Fruit fly (Drosophila melanogaster) whole organism, wandering third instar larva: ENCODE measurements around the gene CG14174.

Source experiments
- Abd-B ChIP-seq: fragments of >200 bp; optimal IDR thresholded peaks from 2 replicates; lab custom pipeline; 2017; ENCODE audit warnings: missing biosample characterization, missing genetic modification characterization
- CG32264 ChIP-seq: fragments of 200-800 bp; sonication (Bioruptor generic); optimal IDR thresholded peaks from 2 replicates; lab custom pipeline; 2016; ENCODE audit warnings: missing biosample characterization, missing genetic modification characterization
- CrebA ChIP-seq: fragments of 200-800 bp; sonication (Bioruptor generic); optimal IDR thresholded peaks from 2 replicates; lab custom pipeline; 2016; ENCODE audit warnings: missing biosample characterization, mild to moderate bottlenecking, missing genetic modification characterization, borderline replicate concordance
- Dfd ChIP-seq: fragments of >200 bp; optimal IDR thresholded peaks from 2 replicates; lab custom pipeline; 2017; ENCODE audit warnings: missing biosample characterization, missing genetic modification characterization
- Dif ChIP-seq: fragments of 200-275, 200-300 bp; sonication (Bioruptor generic); optimal IDR thresholded peaks from 2 replicates; lab custom pipeline; 2018; ENCODE audit warnings: missing biosample characterization, missing genetic modification characterization; ENCODE audit not compliant: partially characterized antibody
- GATAd ChIP-seq: sonication (Bioruptor generic); optimal IDR thresholded peaks from 2 replicates; lab custom pipeline; 2016; ENCODE audit warnings: missing biosample characterization, missing genetic modification characterization
- HLH106 ChIP-seq: fragments of 200-800 bp; optimal IDR thresholded peaks from 3 replicates; lab custom pipeline; 2019; ENCODE audit warnings: missing biosample characterization, mild to moderate bottlenecking, missing genetic modification characterization, moderate library complexity
- Hnf4 ChIP-seq: fragments of 200-800 bp; sonication (Bioruptor generic); optimal IDR thresholded peaks from 2 replicates; lab custom pipeline; 2016; ENCODE audit warnings: missing biosample characterization, mild to moderate bottlenecking, missing genetic modification characterization
- Mio ChIP-seq: sonication (Bioruptor generic); optimal IDR thresholded peaks from 2 replicates; lab custom pipeline; 2016; ENCODE audit warnings: missing biosample characterization, missing genetic modification characterization
- Myc ChIP-seq: fragments of >200 bp; optimal IDR thresholded peaks from 2 replicates; lab custom pipeline; 2017
- Rel ChIP-seq, 2 experiments: fragments of 200-800 bp; sonication (Bioruptor generic) in 1 of 2; optimal IDR thresholded peaks; 2 replicates in 1 of 2; 3 replicates in 1 of 2; lab custom pipeline; 2016 to 2019; ENCODE audit warnings: mild to moderate bottlenecking in 2 of 2, missing biosample characterization in 2 of 2, missing genetic modification characterization in 2 of 2, moderate library complexity in 1 of 2
- Sp1 ChIP-seq: fragments of 200-800 bp; sonication (Bioruptor generic); optimal IDR thresholded peaks from 3 replicates; lab custom pipeline; 2019; ENCODE audit warnings: missing biosample characterization, mild to moderate bottlenecking, missing genetic modification characterization, moderate library complexity
- dl ChIP-seq, 2 experiments: fragments of 175-275, 200-275 bp in 1 of 2; fragments of 200-275 bp in 1 of 2; sonication (Bioruptor generic); optimal IDR thresholded peaks; lab custom pipeline; 2018; ENCODE audit warnings: mild to moderate bottlenecking in 2 of 2, missing biosample characterization in 2 of 2, missing genetic modification characterization in 2 of 2, moderate library complexity in 2 of 2; ENCODE audit not compliant: partially characterized antibody in 2 of 2, insufficient read depth in 1 of 2
- dsf ChIP-seq: sonication (Bioruptor generic); optimal IDR thresholded peaks from 2 replicates; lab custom pipeline; 2016; ENCODE audit warnings: missing biosample characterization, missing genetic modification characterization, borderline replicate concordance
- ey ChIP-seq: fragments of 200-800 bp; sonication (Bioruptor generic); optimal IDR thresholded peaks from 2 replicates; lab custom pipeline; 2016; ENCODE audit warnings: missing biosample characterization, missing genetic modification characterization
- foxo ChIP-seq, 2 experiments: fragments of 200-800 bp; sonication (Bioruptor generic); optimal IDR thresholded peaks; 2 replicates in 1 of 2; 3 replicates in 1 of 2; lab custom pipeline; 2016 to 2017; ENCODE audit warnings: missing biosample characterization in 2 of 2, missing genetic modification characterization in 2 of 2
- h ChIP-seq: fragments of 200-800 bp; sonication (Bioruptor generic); optimal IDR thresholded peaks from 3 replicates; lab custom pipeline; 2016; ENCODE audit warnings: missing biosample characterization, mild to moderate bottlenecking, missing genetic modification characterization
- jim ChIP-seq: fragments of 175-275, 200-325 bp; sonication (Bioruptor generic); optimal IDR thresholded peaks from 2 replicates; lab custom pipeline; 2016; ENCODE audit warnings: missing biosample characterization, mild to moderate bottlenecking, missing genetic modification characterization
- lola ChIP-seq: fragments of >200 bp; optimal IDR thresholded peaks from 2 replicates; lab custom pipeline; 2017; ENCODE audit warnings: missing biosample characterization, missing genetic modification characterization
- psq ChIP-seq: fragments of 200-800 bp; sonication (Bioruptor generic); optimal IDR thresholded peaks from 3 replicates; lab custom pipeline; 2017; ENCODE audit warnings: missing biosample characterization, mild to moderate bottlenecking, missing genetic modification characterization, moderate library complexity
- sage ChIP-seq: fragments of 200-800 bp; sonication (Bioruptor generic); optimal IDR thresholded peaks from 2 replicates; lab custom pipeline; 2016; ENCODE audit warnings: missing biosample characterization, mild to moderate bottlenecking, missing genetic modification characterization
- sv ChIP-seq: fragments of 200-800 bp; sonication (Bioruptor generic); optimal IDR thresholded peaks from 3 replicates; lab custom pipeline; 2016; ENCODE audit warnings: missing biosample characterization, missing genetic modification characterization
- tai ChIP-seq: sonication (Bioruptor generic); optimal IDR thresholded peaks from 2 replicates; lab custom pipeline; 2016; ENCODE audit warnings: missing biosample characterization, missing genetic modification characterization
- woc ChIP-seq: sonication (Bioruptor generic); optimal IDR thresholded peaks from 2 replicates; lab custom pipeline; 2016; ENCODE audit warnings: missing biosample characterization, mild to moderate bottlenecking, missing genetic modification characterization

Gene CG14174

DNA sequence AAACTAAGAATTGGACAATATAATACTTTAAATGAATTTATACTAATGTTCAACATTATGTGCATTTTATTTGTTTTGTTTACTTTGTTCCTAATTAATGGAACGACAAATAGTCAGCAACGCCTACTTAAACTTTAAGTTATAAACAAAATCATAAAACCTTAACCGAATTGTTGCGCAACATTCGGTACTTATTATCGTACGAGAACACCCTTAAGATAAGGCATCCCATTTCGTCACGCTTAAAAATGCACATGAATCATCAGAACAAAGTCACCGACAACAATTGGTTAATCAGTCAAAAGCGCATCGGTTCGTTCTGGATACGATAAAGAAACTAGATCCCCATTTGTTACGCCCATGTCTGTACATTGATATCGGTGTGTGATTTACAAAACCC is 47.2 kb downstream of the CG14174 start:
- TF ChIP-seq dsf (GFP tag; lab: Kevin White, UChicago) (no peak), Rel (GFP tag; optimal IDR thresholded peaks at IDR 0.05; lab: Kevin White, UChicago) (no peak), Rel (tag; optimal IDR thresholded peaks at IDR 0.05; lab: Kevin White, UChicago) (peak; percentile 76)

DNA sequence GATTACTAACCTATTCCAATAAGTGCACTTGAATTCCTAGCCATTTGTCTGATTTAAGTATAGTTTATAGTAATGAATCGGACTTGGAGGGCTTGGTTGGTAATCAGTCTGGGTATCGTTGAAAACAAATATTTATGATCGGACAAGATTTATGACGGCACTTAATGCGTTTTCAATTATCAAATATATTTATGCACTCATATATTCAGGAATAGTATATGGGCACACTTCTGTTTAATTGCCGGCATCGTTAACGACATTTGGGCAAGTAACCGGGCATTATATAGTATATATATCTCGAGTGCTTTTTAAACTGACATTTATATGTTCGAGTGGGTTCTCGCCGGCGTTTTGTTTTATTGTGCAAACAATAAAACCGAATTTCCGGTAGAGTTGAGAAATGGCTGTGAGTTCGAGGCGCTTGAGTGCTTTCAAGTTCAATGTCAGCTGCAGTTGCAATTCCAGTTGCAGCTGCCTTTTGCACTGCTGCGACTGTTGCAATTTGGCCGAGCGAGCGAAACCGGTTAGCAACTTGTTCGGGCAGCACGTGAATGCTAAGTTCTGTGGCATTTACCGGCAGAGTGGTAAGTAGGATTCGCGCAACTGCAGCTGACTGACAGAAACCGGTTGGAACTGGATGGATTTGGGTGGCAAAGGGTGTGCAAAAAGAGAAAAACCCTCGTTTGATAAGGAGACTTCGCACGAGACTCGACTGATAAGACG is 48.7 kb downstream of the CG14174 start:
- TF ChIP-seq sv (no peak), woc (GFP tag; lab: Kevin White, UChicago) (no peak), Dif (peak; percentile 23), dl (GFP tag; optimal IDR thresholded peaks at IDR 0.05; lab: Kevin White, UChicago; ENCODE audit: insufficient read depth in 1 of 2, partially characterized antibody in 2 of 2) (peak in 1 of 2 experiments; percentile 5), CrebA (no peak), tai (GFP tag; lab: Kevin White, UChicago) (no peak)

DNA sequence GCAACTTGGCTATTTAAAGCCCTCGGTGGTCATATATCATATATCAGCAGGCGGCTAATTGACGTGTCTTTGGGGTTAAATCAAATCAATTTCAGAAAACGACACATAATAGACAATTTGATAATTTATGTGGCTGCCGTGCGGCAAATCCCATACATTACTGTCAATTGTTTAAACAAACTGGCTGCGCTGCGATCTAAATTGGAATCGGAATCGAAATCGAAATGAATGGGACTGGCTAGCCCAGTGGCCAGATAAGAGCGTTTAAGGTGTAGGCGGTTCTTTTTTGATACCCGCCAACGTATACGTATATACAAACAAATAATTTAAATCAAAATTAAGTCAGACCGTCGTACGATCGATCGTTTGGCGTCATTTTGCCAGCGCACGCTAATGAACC is 49.3 kb downstream of the CG14174 start:
- TF ChIP-seq ey (GFP tag; lab: Kevin White, UChicago) (no peak), h (GFP tag; lab: Kevin White, UChicago) (no peak), Myc (lab: Kevin White, UChicago) (no peak), GATAd (GFP tag; lab: Kevin White, UChicago) (no peak), Dif (no peak), psq (GFP tag; lab: Kevin White, UChicago) (no peak), sage (GFP tag; lab: Kevin White, UChicago) (no peak), Mio (GFP tag; lab: Kevin White, UChicago) (no peak), dsf (GFP tag; lab: Kevin White, UChicago) (no peak), foxo (GFP tag; optimal IDR thresholded peaks at IDR 0.05; lab: Kevin White, UChicago) (no peak), Abd-B (no peak), Sp1 (GFP tag; lab: Kevin White, UChicago) (no peak), jim (GFP tag; lab: Kevin White, UChicago) (no peak), lola (no peak), Dfd (GFP tag; lab: Kevin White, UChicago) (no peak), Hnf4 (no peak), Rel (GFP tag; optimal IDR thresholded peaks at IDR 0.05; lab: Kevin White, UChicago) (no peak), Rel (tag; optimal IDR thresholded peaks at IDR 0.05; lab: Kevin White, UChicago) (no peak), dl (GFP tag; optimal IDR thresholded peaks at IDR 0.05; lab: Kevin White, UChicago; ENCODE audit: insufficient read depth in 1 of 2, partially characterized antibody in 2 of 2) (no peak), HLH106 (tag; lab: Kevin White, UChicago) (no peak), CG32264 (no peak)
